Fruit fly (Drosophila melanogaster) whole organism, larva: ENCODE results near the gene CG32148.

Source experiments
- noc ChIP-seq: fragments of 200-800 bp; sonication (Bioruptor generic); optimal IDR thresholded peaks from 3 replicates; lab custom pipeline; 2019; ENCODE audit warnings: missing biosample characterization, mild to moderate bottlenecking, missing genetic modification characterization, moderate library complexity

CG32148 gene

DNA sequence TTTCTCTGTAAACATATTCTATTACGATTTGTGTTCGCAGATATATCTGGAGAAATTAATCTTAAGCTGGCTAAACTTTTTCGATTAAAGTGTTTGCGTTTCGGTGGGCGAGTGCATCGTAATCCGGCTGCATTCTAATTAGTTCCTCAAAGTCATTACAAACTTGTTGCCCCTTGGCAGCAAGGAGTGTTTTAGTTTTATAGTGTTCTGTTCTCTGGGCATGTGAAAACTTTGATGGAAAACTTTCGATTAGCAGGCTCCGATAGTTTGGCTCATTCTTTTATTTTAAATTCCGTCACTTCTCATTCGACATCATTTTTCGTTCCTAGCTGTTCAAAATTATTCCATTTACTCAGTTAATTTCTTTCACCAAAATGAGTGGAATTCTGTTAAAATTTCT, at the start of gene CG32148:
TSS of gene CG32148 (plus strand) at position 301 of the 400 bp plus-strand sequence.
- TF ChIP-seq noc (tag; lab: Kevin White, UChicago) = no peak

DNA sequence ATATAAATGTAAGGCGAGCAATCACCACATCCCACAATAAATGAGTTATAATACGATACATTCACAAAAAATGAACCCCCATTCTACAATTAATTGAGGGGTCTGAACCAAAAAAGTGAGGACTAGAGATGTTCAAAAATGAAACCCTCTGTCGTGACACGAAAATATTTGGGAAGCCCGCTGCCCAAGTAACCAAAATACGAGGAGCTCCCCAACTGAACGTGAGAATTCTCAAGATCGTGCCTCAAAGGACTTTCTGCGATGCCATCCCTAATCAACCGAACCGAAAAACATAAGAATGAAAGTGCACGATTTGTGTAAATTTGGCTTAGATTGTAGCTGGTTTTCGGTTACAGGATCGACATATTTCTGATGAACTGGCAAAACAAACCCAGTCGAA, 48.8 kb upstream of the CG32148 start, which contains the start of gene Ocho:
TSS of gene Ocho (plus strand) at position 336 of the 400 bp plus-strand sequence.
- no peak for TF ChIP-seq noc (tag; lab: Kevin White, UChicago)

DNA sequence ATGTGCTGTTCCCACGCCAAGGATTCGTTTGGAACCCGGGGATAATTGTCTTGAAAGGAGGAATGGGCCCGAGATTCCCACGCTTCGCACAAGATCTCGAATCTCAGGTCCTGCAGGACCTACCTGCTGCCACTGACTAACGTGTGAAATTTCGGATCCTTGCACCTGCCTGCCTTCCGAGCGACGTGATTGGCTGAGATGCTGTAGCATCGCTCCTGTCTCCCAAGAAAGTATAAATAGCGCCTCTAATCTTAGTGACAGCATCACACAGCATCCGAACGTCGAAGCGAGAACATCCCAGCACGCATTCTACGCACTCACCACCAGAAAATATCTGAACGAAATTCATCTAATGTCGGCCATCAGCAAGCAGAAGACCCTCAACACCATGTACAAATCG, 48.3 kb upstream of the CG32148 start:
- no peak for TF ChIP-seq noc (tag; lab: Kevin White, UChicago)

DNA sequence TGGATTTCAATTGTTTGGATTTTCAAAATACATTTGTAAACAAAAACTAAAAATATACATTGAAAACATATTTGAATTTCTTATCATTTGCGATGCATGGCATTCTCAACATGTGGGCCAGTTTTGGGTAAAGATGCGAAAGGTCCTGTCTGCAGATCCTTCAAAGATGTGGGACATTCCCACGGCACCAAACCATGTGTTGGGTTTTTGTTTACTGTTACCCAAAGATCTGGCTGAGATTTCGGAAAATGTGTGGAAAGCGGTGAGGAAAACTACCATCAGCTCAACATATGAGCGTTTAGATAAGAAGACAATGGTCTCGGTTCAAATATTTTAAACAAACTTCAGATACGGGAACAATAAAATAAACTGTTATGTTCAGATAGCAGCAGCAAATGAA, 47.3 kb upstream of the CG32148 start:
- no peak for TF ChIP-seq noc (tag; lab: Kevin White, UChicago)

DNA sequence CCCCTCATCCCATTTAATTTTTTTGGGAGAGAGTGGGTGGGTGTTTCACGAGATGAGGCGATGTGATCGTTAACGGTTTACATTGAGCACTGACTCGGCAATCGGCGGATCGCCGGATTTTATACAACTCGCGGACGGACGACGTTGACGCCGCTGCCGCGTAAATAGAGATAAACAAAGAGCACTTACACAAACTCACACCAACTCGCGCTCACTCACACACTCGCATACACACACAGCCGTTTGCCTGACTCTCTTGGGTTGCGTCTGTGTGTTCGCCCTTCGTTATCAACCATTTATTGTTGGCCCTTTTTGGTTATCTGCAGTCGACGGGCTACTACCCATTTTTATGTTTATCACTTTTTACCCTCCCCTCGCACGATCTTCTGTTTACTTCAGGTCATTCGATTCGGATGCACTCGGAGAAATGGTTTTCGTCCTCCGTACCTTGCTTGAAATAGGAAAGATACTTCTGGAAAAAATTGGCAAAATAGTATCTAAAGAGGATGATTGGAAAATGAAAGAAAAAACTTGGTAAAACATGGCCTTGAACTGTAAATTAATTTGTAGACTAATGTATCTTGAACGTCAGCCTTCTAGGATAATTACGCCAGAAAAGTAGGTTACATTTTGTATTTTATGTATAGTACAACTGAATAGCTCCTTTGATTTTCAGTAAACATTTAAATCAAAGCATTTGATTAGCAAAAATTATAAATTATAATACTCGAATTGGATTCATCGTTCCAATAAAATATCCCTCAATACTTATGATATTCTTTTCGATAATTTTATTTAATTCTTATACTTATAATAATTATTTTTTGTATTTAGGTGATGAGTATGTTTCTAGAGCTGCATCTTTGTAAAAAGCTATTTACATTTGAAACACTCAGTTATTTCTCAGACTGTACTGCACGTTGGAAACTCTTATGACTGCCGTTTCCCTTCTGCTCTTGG, 45.5 kb upstream of the CG32148 start:
- no peak for TF ChIP-seq noc (tag; lab: Kevin White, UChicago)

DNA sequence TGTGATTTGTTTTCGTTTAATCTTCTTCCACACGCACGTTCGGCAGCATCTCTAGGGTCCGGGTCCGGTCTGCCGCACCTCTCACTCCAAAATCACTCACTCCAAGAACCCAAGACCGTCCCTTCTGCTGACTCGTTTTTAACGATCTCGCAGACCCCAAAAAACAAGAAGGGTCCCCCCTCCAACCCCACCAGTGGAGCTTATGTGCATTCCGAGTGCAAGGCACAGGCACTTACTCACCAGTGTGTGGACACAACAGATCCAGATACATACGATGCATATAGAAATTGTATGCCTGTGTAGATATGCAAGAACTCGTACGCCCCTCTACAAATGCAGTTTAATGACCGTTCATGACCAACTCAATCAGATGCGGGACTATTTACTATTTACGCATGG, 44.8 kb upstream of the CG32148 start:
- no peak for TF ChIP-seq noc (tag; lab: Kevin White, UChicago)

DNA sequence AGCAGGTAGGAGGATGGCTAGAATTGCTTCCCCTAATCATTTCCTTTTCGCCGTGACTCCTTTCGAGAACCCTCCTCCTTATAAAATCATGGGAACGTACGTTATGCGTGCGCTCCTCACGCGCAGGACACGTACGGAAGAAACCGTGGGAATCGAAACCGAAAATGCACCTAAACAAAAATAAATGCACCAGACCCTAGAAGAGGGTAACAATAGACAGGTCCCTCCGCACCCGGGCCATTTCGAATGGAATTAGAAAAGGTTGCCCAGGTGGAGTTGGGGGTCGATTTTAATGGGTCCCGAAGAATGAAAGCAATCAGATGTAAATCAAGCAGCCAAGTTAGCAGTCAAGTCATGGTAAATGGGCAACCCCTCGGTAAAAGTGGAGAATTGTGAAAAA, 44.0 kb upstream of the CG32148 start, which contains the start of gene CG3349:
TSS of gene CG3349 (plus strand) at position 289 of the 400 bp plus-strand sequence.
- no peak for TF ChIP-seq noc (tag; lab: Kevin White, UChicago)

DNA sequence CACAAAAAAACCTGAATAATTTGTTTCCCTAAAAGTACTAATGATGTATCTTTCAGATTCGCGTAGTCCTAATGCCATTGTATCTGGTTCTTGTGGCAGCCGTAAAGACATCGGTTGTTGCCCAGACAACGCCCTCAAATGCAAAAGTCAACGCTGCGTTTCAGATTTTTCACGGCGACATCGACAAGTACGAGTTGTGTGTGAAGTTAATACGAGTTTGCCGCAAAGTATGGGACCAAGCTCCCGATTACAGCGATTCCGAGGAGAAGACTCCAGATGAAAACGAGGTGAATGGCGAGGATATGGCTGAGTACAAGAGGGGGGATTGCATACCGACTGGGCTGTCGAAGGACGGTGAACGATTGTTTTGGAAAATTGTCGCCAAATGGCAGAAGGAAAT, 43.3 kb upstream of the CG32148 start:
- TF ChIP-seq noc (tag; lab: Kevin White, UChicago) = no peak

DNA sequence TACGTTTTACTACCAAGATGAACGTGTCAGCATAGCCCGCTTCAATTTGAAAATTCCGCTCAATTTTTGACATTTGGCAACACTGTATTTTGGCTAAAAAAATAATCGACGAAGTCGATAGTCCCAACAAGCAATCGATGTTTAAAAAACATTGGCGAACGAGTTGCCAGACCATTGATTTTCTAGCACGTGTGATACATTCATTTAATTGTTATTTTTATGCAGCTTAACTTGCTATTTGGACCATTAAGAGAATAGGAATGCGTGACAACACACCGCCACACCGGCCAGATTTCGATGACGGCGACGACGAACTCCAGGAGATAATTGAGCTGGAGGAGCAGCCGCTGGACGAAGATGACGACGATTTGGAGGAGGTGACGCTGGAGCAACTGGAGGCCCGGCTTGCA, 40.6 kb upstream of the CG32148 start, which contains the start of gene CG5114:
TSS of gene CG5114 (plus strand) at position 161 of the 410 bp plus-strand sequence.
- TF ChIP-seq noc (tag; lab: Kevin White, UChicago) = no peak

DNA sequence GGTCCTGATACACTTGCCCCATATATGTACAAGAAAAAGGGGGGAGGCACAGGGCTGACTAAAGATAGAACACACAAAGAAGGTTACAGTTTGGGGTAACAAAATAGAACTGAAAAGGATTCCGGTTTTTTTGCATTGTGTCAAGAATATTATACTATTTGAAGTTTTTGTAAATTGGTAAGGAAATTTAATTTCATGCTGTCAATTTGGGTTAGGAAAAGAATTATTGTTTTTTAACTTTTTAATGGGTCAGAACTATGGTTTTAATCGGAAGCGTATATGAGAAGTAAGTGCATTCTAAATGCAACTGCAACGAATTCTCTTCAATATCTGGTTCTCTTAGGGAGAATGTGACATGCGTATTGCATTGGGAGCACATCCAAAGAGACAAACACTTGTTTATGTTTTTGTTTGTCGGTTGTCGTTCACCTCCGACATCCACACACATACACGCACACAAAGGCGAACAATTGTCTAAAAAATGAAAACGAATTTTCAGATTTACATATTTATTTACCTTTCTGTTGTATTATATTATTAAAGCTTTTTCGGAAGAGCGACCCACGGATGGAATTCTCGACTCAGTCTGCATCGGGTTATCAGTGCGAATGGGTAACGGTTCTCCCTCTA, 38.7 kb upstream of the CG32148 start, which contains the start of gene mnd:
TSS of gene mnd (plus strand) at position 580 of the 630 bp plus-strand sequence.
- TF ChIP-seq noc (tag; lab: Kevin White, UChicago) = no peak

DNA sequence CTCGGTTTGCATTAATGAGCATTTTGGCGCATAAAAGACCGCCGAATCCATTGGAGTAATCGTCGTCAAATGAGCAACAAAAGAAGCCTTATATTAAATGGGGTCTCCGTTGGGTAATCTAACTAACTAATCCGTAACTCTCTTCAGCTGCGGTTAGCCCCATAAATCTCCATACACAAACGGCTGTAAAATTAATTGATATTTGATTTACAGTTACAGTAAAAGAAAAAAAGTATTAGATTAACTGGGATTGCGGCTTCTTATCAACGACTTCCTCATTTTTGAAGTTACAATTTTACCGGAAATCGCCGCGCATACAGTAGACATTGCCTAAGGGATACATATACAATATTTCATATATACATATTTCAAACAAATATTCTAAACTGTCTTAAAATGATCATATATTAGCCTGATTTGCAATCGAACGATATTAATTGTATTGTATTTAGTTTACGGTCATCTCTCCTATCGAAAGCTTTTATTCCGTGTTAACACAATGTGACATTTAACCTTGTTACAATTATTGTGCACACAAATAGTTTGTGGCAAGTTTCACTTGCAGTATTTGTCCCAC, 36.9 kb upstream of the CG32148 start:
- TF ChIP-seq noc (tag; lab: Kevin White, UChicago) = no peak

DNA sequence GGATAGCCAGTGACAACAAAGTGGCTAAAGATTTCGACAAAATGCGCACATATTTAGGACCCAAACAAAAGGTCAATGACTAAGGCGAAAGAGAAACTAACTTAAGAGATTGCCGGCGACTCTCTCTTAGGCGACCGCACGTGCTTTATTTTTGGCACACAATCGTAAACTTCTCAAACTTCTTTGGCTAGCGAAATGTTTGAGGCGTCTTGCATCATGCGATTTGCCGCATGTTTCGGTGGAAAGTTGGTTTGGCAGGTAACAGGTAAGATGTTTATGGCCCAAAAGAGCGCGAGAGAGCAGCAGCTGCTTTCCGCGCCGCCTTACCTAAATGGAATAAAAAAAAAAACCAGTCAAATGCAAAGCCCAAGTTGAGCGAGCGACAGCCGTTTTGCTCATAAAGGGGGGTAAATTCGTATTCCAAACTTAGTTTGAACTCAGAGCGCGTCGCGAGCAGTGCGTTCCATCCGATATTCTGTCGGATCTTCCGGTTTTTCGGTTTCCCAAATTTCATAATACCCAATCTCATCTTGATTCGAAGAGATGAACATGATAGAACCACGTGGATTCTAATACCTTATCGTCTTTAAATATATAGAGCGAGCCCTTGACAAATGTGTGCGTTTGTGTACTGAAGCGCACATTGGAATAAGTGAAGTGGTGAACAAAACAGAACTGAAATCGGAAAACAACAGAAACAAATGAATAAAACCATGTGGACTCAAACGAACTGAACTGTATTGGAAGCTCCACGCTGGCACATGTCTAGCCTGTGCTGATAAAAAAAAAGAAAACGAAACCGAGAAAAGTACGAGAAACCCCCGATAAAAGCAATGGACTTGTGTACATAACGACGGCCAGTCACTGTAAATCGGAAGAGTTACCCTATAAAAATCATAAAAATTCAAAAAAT, 36.1 kb upstream of the CG32148 start:
- TF ChIP-seq noc (tag; lab: Kevin White, UChicago) = peak; percentile 35

DNA sequence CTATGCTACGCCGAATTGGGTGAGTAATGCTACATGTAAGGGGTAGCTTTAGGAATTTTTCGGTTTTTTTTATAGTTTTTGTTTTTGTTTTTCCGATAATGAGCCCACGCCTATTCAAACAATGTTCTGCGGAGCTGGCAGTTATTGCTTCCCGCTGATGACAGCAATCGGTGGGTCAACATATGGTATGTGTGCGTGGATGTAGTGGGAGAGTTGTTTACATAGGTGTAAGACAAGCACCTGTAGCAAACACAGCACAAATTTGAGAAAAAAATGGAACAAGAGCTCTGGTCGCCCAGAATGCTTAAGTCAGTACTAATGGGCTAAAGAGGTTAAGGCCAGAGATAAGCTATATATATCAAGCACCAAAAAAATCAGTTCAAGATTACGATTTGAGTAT, 35.1 kb upstream of the CG32148 start:
- no peak for TF ChIP-seq noc (tag; lab: Kevin White, UChicago)

DNA sequence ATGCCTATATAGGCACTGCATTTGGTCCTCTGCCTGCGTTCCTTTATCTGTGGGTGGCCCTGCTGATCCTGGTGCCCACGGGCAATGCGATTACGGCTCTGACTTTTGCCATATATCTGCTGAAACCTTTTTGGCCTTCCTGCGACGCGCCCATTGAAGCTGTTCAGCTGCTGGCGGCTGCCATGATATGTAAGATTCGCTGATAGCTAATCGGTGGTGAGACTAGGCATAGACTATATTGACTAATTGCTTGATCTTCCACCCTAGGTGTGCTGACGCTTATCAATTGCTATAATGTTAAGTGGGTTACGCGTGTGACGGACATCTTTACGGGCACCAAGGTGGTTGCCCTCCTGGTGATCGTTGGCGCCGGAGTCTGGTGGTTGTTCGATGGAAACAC, 33.4 kb upstream of the CG32148 start:
- TF ChIP-seq noc (tag; lab: Kevin White, UChicago) = no peak

DNA sequence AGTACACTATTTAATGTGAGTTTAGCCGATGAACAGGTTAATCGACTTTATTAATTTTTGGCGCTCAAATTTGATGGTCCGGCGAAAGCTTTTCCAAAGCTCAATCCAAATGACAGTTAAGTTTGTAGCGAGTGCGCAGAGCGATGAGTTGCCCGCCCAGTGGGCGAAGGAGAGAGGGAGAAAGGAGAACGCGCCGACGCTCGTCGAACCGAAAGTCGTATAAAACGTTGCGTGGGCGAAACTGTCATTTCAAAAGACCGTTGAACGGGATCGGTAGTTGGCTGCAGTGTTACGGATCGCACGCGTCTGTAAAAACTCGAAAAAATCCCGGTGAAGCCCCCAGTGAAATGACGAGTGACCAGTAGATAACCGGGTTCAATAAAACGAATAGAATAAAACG, 31.3 kb upstream of the CG32148 start, which contains the start of gene Zip71B:
TSS of gene Zip71B (plus strand) at position 265 of the 400 bp plus-strand sequence.
- TF ChIP-seq noc (tag; lab: Kevin White, UChicago) = no peak
